Fruit fly (Drosophila melanogaster): ENCODE data around the gene CG31937.

CG31937 gene

dm6 chr2L:1727826-1728619 lies 1.7 kb upstream of the CG31937 start (continued):
- TF ChIP-seq CG7928 (GFP tag; optimal IDR thresholded peaks at IDR 0.05) (peak; percentile 78), lov (optimal IDR thresholded peaks at IDR 0.05) (no peak), lov (GFP tag; IDR thresholded peaks at IDR 0.05) (peak; percentile 80), CG3995 (GFP tag; optimal IDR thresholded peaks at IDR 0.05) (peak; percentile 36), CG9609 (GFP tag; optimal IDR thresholded peaks at IDR 0.05) (peak; percentile 73), CrebB (tag; optimal IDR thresholded peaks at IDR 0.05) (peak; percentile 98), Vsx1 (GFP tag; optimal IDR thresholded peaks at IDR 0.05) (peak; percentile 97), zfh1 (GFP tag; IDR thresholded peaks at IDR 0.05) (peak; percentile 97), jigr1 (GFP tag; IDR thresholded peaks at IDR 0.05) (peak; percentile 91), wek (GFP tag; optimal IDR thresholded peaks at IDR 0.05) (peak; percentile 87), Usf (GFP tag; optimal IDR thresholded peaks at IDR 0.05) (peak; percentile 97), pum (GFP tag; optimal IDR thresholded peaks at IDR 0.05) (peak; percentile 86), CG31441 (GFP tag; IDR thresholded peaks at IDR 0.05) (peak; percentile 84), bowl (GFP tag; IDR thresholded peaks at IDR 0.05) (peak; percentile 91), row (GFP tag; IDR thresholded peaks at IDR 0.05) (peak; percentile 99), Deaf1 (tag; optimal IDR thresholded peaks at IDR 0.05) (peak; percentile 88), Dad (GFP tag; optimal IDR thresholded peaks at IDR 0.05) (peak; percentile 87), yki (optimal IDR thresholded peaks at IDR 0.05) (no peak), her (GFP tag; optimal IDR thresholded peaks at IDR 0.05) (peak; percentile 46), ranshi (GFP tag; IDR thresholded peaks at IDR 0.05) (peak; percentile 95), CG2116 (GFP tag; optimal IDR thresholded peaks at IDR 0.05) (peak; percentile 87), ara (GFP tag; IDR thresholded peaks at IDR 0.05) (peak; percentile 94), Fer1 (GFP tag; optimal IDR thresholded peaks at IDR 0.05) (peak; percentile 98), CG11695 (GFP tag; IDR thresholded peaks at IDR 0.05) (peak; percentile 97), tll (GFP tag; optimal IDR thresholded peaks at IDR 0.05) (peak in 1 of 2 experiments; percentile 40), prd (optimal IDR thresholded peaks at IDR 0.05) (no peak), prd (GFP tag; IDR thresholded peaks at IDR 0.05) (peak; percentile 97), Dfd (GFP tag; optimal IDR thresholded peaks at IDR 0.05) (no peak), CG13424 (tag; optimal IDR thresholded peaks at IDR 0.05) (peak; percentile 99), chn (GFP tag; optimal IDR thresholded peaks at IDR 0.05) (peak; percentile 82), btn (GFP tag; optimal IDR thresholded peaks at IDR 0.05) (no peak), Awh (GFP tag; IDR thresholded peaks at IDR 0.05) (peak; percentile 92), dati (GFP tag; IDR thresholded peaks at IDR 0.05) (peak; percentile 72), Atf-2 (GFP tag; optimal IDR thresholded peaks at IDR 0.05) (peak; percentile 54), CG13775 (GFP tag; optimal IDR thresholded peaks at IDR 0.05) (peak; percentile 98), HLHmδ (GFP tag; optimal IDR thresholded peaks at IDR 0.05) (no peak), Hey (tag; optimal IDR thresholded peaks at IDR 0.05) (peak; percentile 88), nerfin-2 (GFP tag; IDR thresholded peaks at IDR 0.05; ENCODE audit: partially characterized antibody) (peak; percentile 78), Jarid2 (GFP tag; optimal IDR thresholded peaks at IDR 0.05) (peak; percentile 79), Dll (GFP tag; IDR thresholded peaks at IDR 0.05; ENCODE audit: partially characterized antibody) (peak; percentile 99), gro (GFP tag; optimal IDR thresholded peaks at IDR 0.05) (peak; percentile 66), stwl (tag; optimal IDR thresholded peaks at IDR 0.05) (peak; percentile 33), CG4730 (GFP tag; IDR thresholded peaks at IDR 0.05) (peak; percentile 91), ase (GFP tag; IDR thresholded peaks at IDR 0.05) (peak; percentile 92), fu2 (GFP tag; optimal IDR thresholded peaks at IDR 0.05) (peak; percentile 76), kni (GFP tag; optimal IDR thresholded peaks at IDR 0.05) (peak; percentile 98), Spps (tag; optimal IDR thresholded peaks at IDR 0.05) (peak; percentile 84), CG1603 (tag; optimal IDR thresholded peaks at IDR 0.05) (peak; percentile 46), Scr (GFP tag; IDR thresholded peaks at IDR 0.05; ENCODE audit: partially characterized antibody) (peak; percentile 97), CG14860 (GFP tag; IDR thresholded peaks at IDR 0.05; ENCODE audit: partially characterized antibody) (peak; percentile 91)

All from whole organism, embryonic.